Worm (Caenorhabditis elegans) whole organism, L1 larva: ENCODE data around the gene pqn-53.

ENCODE experiments used
- C16A3.4 ChIP-seq: fragments of 150-350 bp; optimal IDR thresholded peaks from 2 replicates; lab custom pipeline; 2014; ENCODE audit warnings: missing biosample characterization, missing genetic modification characterization
- C34B4.2 ChIP-seq: sonication (generic microtip); optimal IDR thresholded peaks from 2 replicates; lab custom pipeline; 2017; ENCODE audit warnings: mild to moderate bottlenecking, missing genetic modification characterization, missing compliant biosample characterization
- alr-1 ChIP-seq: fragments of 200-800 bp; sonication (Bioruptor generic); optimal IDR thresholded peaks from 2 replicates; lab custom pipeline; 2018; ENCODE audit warnings: borderline replicate concordance, mild to moderate bottlenecking, missing genetic modification characterization, missing compliant biosample characterization
- ceh-63 ChIP-seq: fragments of 200-800 bp; sonication (Bioruptor generic); optimal IDR thresholded peaks from 2 replicates; lab custom pipeline; 2018; ENCODE audit warnings: mild to moderate bottlenecking, missing genetic modification characterization, missing compliant biosample characterization
- ceh-88 ChIP-seq: fragments of 200-800 bp; sonication (Bioruptor generic); IDR thresholded peaks from 2 replicates; pipeline ENCODE4 v1.3.6; 2022; ENCODE audit warnings: missing genetic modification characterization, missing compliant biosample characterization
- dpl-1 ChIP-seq, 3 experiments: fragments of 150-350 bp in 2 of 3; sonication (generic microtip) in 1 of 3; optimal IDR thresholded peaks; 2 replicates each; lab custom pipeline; 2014 to 2017; ENCODE audit warnings: missing biosample characterization in 3 of 3, missing genetic modification characterization in 3 of 3, missing genetic modification reagents in 3 of 3
- dsc-1 ChIP-seq: sonication (generic microtip); optimal IDR thresholded peaks from 2 replicates; lab custom pipeline; 2016; ENCODE audit warnings: mild to moderate bottlenecking, missing genetic modification characterization, missing compliant biosample characterization
- efl-1 ChIP-seq, 4 experiments: fragments of 150-350 bp; optimal IDR thresholded peaks in 3 of 4; peaks in 1 of 4; 1 replicate in 1 of 4; 2 replicates in 3 of 4; lab custom pipeline; 2014; ENCODE audit warnings: missing biosample characterization in 2 of 4, missing genetic modification characterization in 2 of 4, missing genetic modification reagents in 2 of 4
- egl-13 ChIP-seq: sonication (generic microtip); optimal IDR thresholded peaks from 2 replicates; lab custom pipeline; 2016; ENCODE audit warnings: missing genotype, missing genetic modification reagents, missing genetic modification characterization, missing compliant biosample characterization
- egl-27 ChIP-seq, 2 experiments: fragments of 150-350 bp in 1 of 2; sonication (generic microtip); optimal IDR thresholded peaks; 3 replicates each; lab custom pipeline; 2017 to 2018; ENCODE audit warnings: missing biosample characterization in 2 of 2, missing genetic modification characterization in 2 of 2, missing genetic modification reagents in 2 of 2
- ets-5 ChIP-seq: fragments of 200-800 bp; sonication (Bioruptor generic); IDR thresholded peaks from 2 replicates; pipeline ENCODE4 v1.3.6; 2022; ENCODE audit warnings: missing genetic modification characterization, missing compliant biosample characterization
- fkh-10 ChIP-seq: sonication (generic microtip); optimal IDR thresholded peaks from 2 replicates; lab custom pipeline; 2017; ENCODE audit warnings: missing biosample characterization, missing genetic modification reagents, missing genetic modification characterization
- fkh-8 ChIP-seq: sonication (generic microtip); optimal IDR thresholded peaks from 2 replicates; lab custom pipeline; 2016; ENCODE audit warnings: mild to moderate bottlenecking, missing genetic modification characterization, missing compliant biosample characterization
- grh-1 ChIP-seq: fragments of 200-800 bp; sonication (Bioruptor generic); IDR thresholded peaks from 2 replicates; pipeline ENCODE4 v1.3.6; 2022; ENCODE audit warnings: missing genetic modification reagents, missing genetic modification characterization, missing compliant biosample characterization
- hlh-4 ChIP-seq: sonication (generic microtip); optimal IDR thresholded peaks from 2 replicates; lab custom pipeline; 2016; ENCODE audit warnings: mild to moderate bottlenecking, missing genetic modification characterization, missing compliant biosample characterization
- hpl-2 ChIP-seq: fragments of 150-350 bp; optimal IDR thresholded peaks from 2 replicates; lab custom pipeline; 2014; ENCODE audit warnings: missing biosample characterization, missing genetic modification reagents, missing genetic modification characterization
- irx-1 ChIP-seq: sonication (generic microtip); optimal IDR thresholded peaks from 2 replicates; lab custom pipeline; 2016; ENCODE audit warnings: missing genetic modification characterization, missing compliant biosample characterization
- isw-1 ChIP-seq: fragments of 200-800 bp; sonication (Bioruptor generic); IDR thresholded peaks from 2 replicates; pipeline ENCODE4 v1.3.6; 2022; ENCODE audit warnings: missing genetic modification characterization, missing compliant biosample characterization
- lin-14 ChIP-seq: fragments of 200-800 bp; sonication (Bioruptor generic); optimal IDR thresholded peaks from 2 replicates; lab custom pipeline; 2018; ENCODE audit warnings: mild to moderate bottlenecking, missing genetic modification characterization, moderate library complexity, missing compliant biosample characterization
- lin-35 ChIP-seq, 2 experiments: fragments of 150-350 bp; optimal IDR thresholded peaks; 2 replicates each; lab custom pipeline; 2014; ENCODE audit warnings: missing biosample characterization in 2 of 2, missing genetic modification characterization in 2 of 2, missing genetic modification reagents in 2 of 2
- lsy-2 ChIP-seq, 2 experiments: fragments of 150-350 bp; optimal IDR thresholded peaks; 2 replicates each; lab custom pipeline; 2014; ENCODE audit warnings: missing biosample characterization in 2 of 2, missing genetic modification characterization in 2 of 2
- mab-9 ChIP-seq: fragments of 200-800 bp; sonication (Bioruptor generic); IDR thresholded peaks from 2 replicates; pipeline ENCODE4 v1.3.6; 2022; ENCODE audit warnings: missing genetic modification reagents, missing genetic modification characterization, missing compliant biosample characterization
- mdl-1 ChIP-seq, 2 experiments: fragments of 150-350 bp; optimal IDR thresholded peaks; 2 replicates each; lab custom pipeline; 2014 to 2017; ENCODE audit warnings: missing biosample characterization in 2 of 2, missing genetic modification characterization in 2 of 2, inconsistent platforms in 1 of 2
- mep-1 ChIP-seq: fragments of 150-350 bp; optimal IDR thresholded peaks from 2 replicates; lab custom pipeline; 2014; ENCODE audit warnings: missing biosample characterization, missing genetic modification characterization
- nhr-19 ChIP-seq: fragments of 200-800 bp; sonication (Bioruptor generic); conservative IDR thresholded peaks from 2 replicates; pipeline ENCODE4 v1.3.6; 2022; ENCODE audit warnings: missing genetic modification characterization, missing compliant biosample characterization
- nhr-20 ChIP-seq: sonication (generic microtip); optimal IDR thresholded peaks from 2 replicates; lab custom pipeline; 2016; ENCODE audit warnings: mild to moderate bottlenecking, missing genetic modification characterization, missing compliant biosample characterization
- nhr-47 ChIP-seq: sonication (generic microtip); optimal IDR thresholded peaks from 2 replicates; lab custom pipeline; 2016; ENCODE audit warnings: mild to moderate bottlenecking, missing genetic modification characterization, moderate library complexity, missing compliant biosample characterization
- nhr-71 ChIP-seq: sonication (generic microtip); optimal IDR thresholded peaks from 2 replicates; lab custom pipeline; 2016; ENCODE audit warnings: mild to moderate bottlenecking, missing genetic modification characterization, moderate library complexity, missing compliant biosample characterization
- nhr-76 ChIP-seq: sonication (generic microtip); optimal IDR thresholded peaks from 2 replicates; lab custom pipeline; 2017; ENCODE audit warnings: missing biosample characterization, missing genetic modification characterization
- nhr-84 ChIP-seq: sonication (generic microtip); optimal IDR thresholded peaks from 2 replicates; lab custom pipeline; 2017; ENCODE audit warnings: missing biosample characterization, missing genetic modification characterization
- nhr-90 ChIP-seq: sonication (generic microtip); optimal IDR thresholded peaks from 2 replicates; lab custom pipeline; 2016; ENCODE audit warnings: mild to moderate bottlenecking, missing genetic modification characterization, missing compliant biosample characterization; ENCODE audit not compliant: poor library complexity
- pax-3 ChIP-seq: fragments of 200-800 bp; sonication (Bioruptor generic); optimal IDR thresholded peaks from 2 replicates; lab custom pipeline; 2018; ENCODE audit warnings: mild to moderate bottlenecking, missing genetic modification characterization, moderate library complexity, missing compliant biosample characterization
- skn-1 ChIP-seq: fragments of 150-350 bp; optimal IDR thresholded peaks from 2 replicates; lab custom pipeline; 2014; ENCODE audit warnings: missing biosample characterization, missing genetic modification characterization
- snpc-4 ChIP-seq: fragments of 150-350 bp; optimal IDR thresholded peaks from 2 replicates; lab custom pipeline; 2014; ENCODE audit warnings: missing biosample characterization, missing genetic modification characterization
- snu-23 ChIP-seq: sonication (generic microtip); optimal IDR thresholded peaks from 2 replicates; lab custom pipeline; 2016; ENCODE audit warnings: missing genetic modification characterization, missing compliant biosample characterization
- swsn-7 ChIP-seq: sonication (generic microtip); optimal IDR thresholded peaks from 2 replicates; lab custom pipeline; 2016; ENCODE audit warnings: missing genetic modification characterization, missing compliant biosample characterization
- tbx-2 ChIP-seq: sonication (generic microtip); optimal IDR thresholded peaks from 2 replicates; lab custom pipeline; 2016; ENCODE audit warnings: missing genetic modification characterization, missing compliant biosample characterization
- tlp-1 ChIP-seq: fragments of 150-350 bp; optimal IDR thresholded peaks from 2 replicates; lab custom pipeline; 2014; ENCODE audit warnings: missing biosample characterization, missing genetic modification characterization
- unc-30 ChIP-seq: sonication (generic microtip); optimal IDR thresholded peaks from 2 replicates; lab custom pipeline; 2017; ENCODE audit warnings: missing biosample characterization, missing genetic modification characterization
- unc-62 ChIP-seq: fragments of 150-350 bp; optimal IDR thresholded peaks from 2 replicates; lab custom pipeline; 2014; ENCODE audit warnings: missing biosample characterization, missing genetic modification reagents, missing genetic modification characterization
- unc-86 ChIP-seq: sonication (generic microtip); optimal IDR thresholded peaks from 2 replicates; lab custom pipeline; 2016; ENCODE audit warnings: missing genetic modification characterization, missing compliant biosample characterization
- vab-15 ChIP-seq: sonication (generic microtip); optimal IDR thresholded peaks from 2 replicates; lab custom pipeline; 2017; ENCODE audit warnings: missing genotype, mild to moderate bottlenecking, missing genetic modification characterization, missing compliant biosample characterization
- zip-4 ChIP-seq: fragments of 200-800 bp; sonication (Bioruptor generic); optimal IDR thresholded peaks from 2 replicates; lab custom pipeline; 2018; ENCODE audit warnings: mild to moderate bottlenecking, missing genetic modification characterization, moderate library complexity, missing compliant biosample characterization
- ztf-11 ChIP-seq, 2 experiments: sonication (generic microtip); optimal IDR thresholded peaks; 2 replicates each; lab custom pipeline; 2016 to 2017; ENCODE audit warnings: missing genetic modification characterization in 2 of 2, missing biosample characterization in 1 of 2, missing compliant biosample characterization in 1 of 2
- ztf-4 ChIP-seq: fragments of 150-350 bp; optimal IDR thresholded peaks from 2 replicates; lab custom pipeline; 2014; ENCODE audit warnings: missing biosample characterization, missing genetic modification characterization

Gene pqn-53

ce11 chrV:12032060-12032459 lies 33.1 kb downstream of the pqn-53 start, which contains the start of gene pkc-1:
pkc-1 (minus strand) TSS chrV:12032160.
- TF ChIP-seq ets-5 (no peak), hpl-2 (no peak), egl-27 (tag; optimal IDR thresholded peaks at IDR 0.05; lab: Kevin White, UChicago) (no peak), unc-62 (no peak), nhr-90 (no peak), ztf-4 (tag; lab: Kevin White, UChicago) (no peak)

ce11 chrV:12028151-12028550 lies 37.0 kb downstream of the pqn-53 start:
- TF ChIP-seq ceh-63 (GFP tag; lab: Kevin White, UChicago) (no peak), dsc-1 (peak; percentile 73), efl-1 (optimal IDR thresholded peaks at IDR 0.05; lab: Kevin White, UChicago) (no peak), efl-1 (GFP tag; optimal IDR thresholded peaks at IDR 0.05 in 1 of 2; lab: Kevin White, UChicago) (peak in 1 of 2 experiments; percentile 16), tlp-1 (tag; lab: Kevin White, UChicago) (no peak), ztf-11 (tag; optimal IDR thresholded peaks at IDR 0.05; lab: Kevin White, UChicago) (no peak), lin-14 (GFP tag; lab: Kevin White, UChicago) (peak; percentile 16), C16A3.4 (tag; lab: Kevin White, UChicago) (no peak), fkh-8 (tag; lab: Kevin White, UChicago) (peak; percentile 61)

- TF ChIP-seq C34B4.2 (tag; lab: Kevin White, UChicago), result no peak
- TF ChIP-seq egl-13 (tag; lab: Kevin White, UChicago), result peak; percentile 50
- peak; percentile 49 for TF ChIP-seq dsc-1
- peak; percentile 38 for TF ChIP-seq unc-86 (tag; lab: Kevin White, UChicago)
- TF ChIP-seq swsn-7, result peak; percentile 47
- peak; percentile 22 for TF ChIP-seq nhr-20 (tag; lab: Kevin White, UChicago)
- TF ChIP-seq dpl-1 (GFP tag; optimal IDR thresholded peaks at IDR 0.05; lab: Kevin White, UChicago), result peak in 1 of 3 experiments; percentile 23
- TF ChIP-seq lin-14 (GFP tag; lab: Kevin White, UChicago), result peak; percentile 92
- TF ChIP-seq ztf-11 (tag; optimal IDR thresholded peaks at IDR 0.05; lab: Kevin White, UChicago), result no peak
- no peak for TF ChIP-seq nhr-84 (tag; lab: Kevin White, UChicago)
- peak; percentile 29 for TF ChIP-seq C16A3.4 (tag; lab: Kevin White, UChicago)
- no peak for TF ChIP-seq zip-4
- no peak for TF ChIP-seq nhr-90
- peak; percentile 4 for TF ChIP-seq irx-1 (tag; lab: Kevin White, UChicago)
- 0 out of 2 replicates have a peak, but pooled peaks have one; percentile 12 for TF ChIP-seq nhr-19
- TF ChIP-seq mep-1, result peak; percentile 71
- no peak for TF ChIP-seq alr-1
- TF ChIP-seq nhr-71, result peak; percentile 70
- TF ChIP-seq tlp-1 (tag; lab: Kevin White, UChicago), result no peak
- TF ChIP-seq hpl-2, result no peak
- TF ChIP-seq grh-1, result no peak
- TF ChIP-seq lin-35 (GFP tag; optimal IDR thresholded peaks at IDR 0.05; lab: Kevin White, UChicago), result peak in 1 of 2 experiments; percentile 40
- TF ChIP-seq nhr-47 (tag; lab: Kevin White, UChicago), result peak; percentile 46
- no peak for TF ChIP-seq nhr-76 (tag; lab: Kevin White, UChicago)
- no peak for TF ChIP-seq mab-9
- no peak for TF ChIP-seq skn-1 (tag; lab: Kevin White, UChicago)
- peak; percentile 25 for TF ChIP-seq isw-1
- TF ChIP-seq lsy-2 (tag; optimal IDR thresholded peaks at IDR 0.05; lab: Kevin White, UChicago), result peak in 1 of 2 experiments; percentile 44
- peak; percentile 40 for TF ChIP-seq snu-23 (GFP tag; lab: Kevin White, UChicago)
- TF ChIP-seq pax-3 (tag; lab: Kevin White, UChicago), result peak; percentile 41
- peak; percentile 17 for TF ChIP-seq snpc-4
- TF ChIP-seq unc-30, result no peak
- peak; percentile 52 for TF ChIP-seq tbx-2 (tag; lab: Kevin White, UChicago)
- TF ChIP-seq ceh-63 (GFP tag; lab: Kevin White, UChicago), result no peak
- peak; percentile 93 for TF ChIP-seq fkh-10
- TF ChIP-seq hlh-4 (tag; lab: Kevin White, UChicago), result no peak
- peak in 1 of 2 experiments; percentile 29 for TF ChIP-seq mdl-1 (tag; optimal IDR thresholded peaks at IDR 0.05; lab: Kevin White, UChicago)
- TF ChIP-seq vab-15 (tag; lab: Kevin White, UChicago), result no peak
- TF ChIP-seq fkh-8 (tag; lab: Kevin White, UChicago), result peak; percentile 87
- no peak for TF ChIP-seq ceh-88 (GFP tag; lab: Robert Waterston, UW)
These were observed 38.2 kb downstream of the pqn-53 start for ce11 chrV:12026878-12027477.
